Worm (Caenorhabditis elegans) whole organism, L4 larva: ENCODE measurements around the gene nhr-103.

Experiments used
- F44E2.7 ChIP-seq: fragments of 200-800 bp; sonication (Bioruptor generic); IDR thresholded peaks from 2 replicates; pipeline ENCODE4 v2.1.2; 2022; ENCODE audit warnings: missing genetic modification characterization, missing compliant biosample characterization
- T20F7.1 ChIP-seq: fragments of 200-800 bp; sonication (Bioruptor generic); optimal IDR thresholded peaks from 2 replicates; lab custom pipeline; 2018; ENCODE audit warnings: mild to moderate bottlenecking, missing genetic modification characterization, missing compliant biosample characterization
- Y48G9A.11 ChIP-seq: fragments of 200-800 bp; sonication (Bioruptor generic); IDR thresholded peaks from 2 replicates; pipeline ENCODE4 v1.3.6; 2022; ENCODE audit warnings: missing genetic modification reagents, missing genetic modification characterization, missing compliant biosample characterization
- Y5F2A.4 ChIP-seq: fragments of 200-800 bp; sonication (Bioruptor generic); optimal IDR thresholded peaks from 2 replicates; lab custom pipeline; 2018; ENCODE audit warnings: mild to moderate bottlenecking, missing genetic modification characterization, missing compliant biosample characterization
- Y75B8A.6 ChIP-seq: fragments of 200-800 bp; sonication (Bioruptor generic); IDR thresholded peaks from 2 replicates; pipeline ENCODE4 v1.3.6; 2022; ENCODE audit warnings: missing genetic modification reagents, missing genetic modification characterization, missing compliant biosample characterization
- aha-1 ChIP-seq: fragments of 150-350 bp; peaks from one replicate; lab custom pipeline; 2014; ENCODE audit warnings: missing biosample characterization, missing genetic modification characterization
- ama-1 ChIP-seq: fragments of 150-350 bp; optimal IDR thresholded peaks from 2 replicates; lab custom pipeline; 2014; ENCODE audit warnings: inconsistent platforms, mixed read lengths
- arid-1 ChIP-seq: fragments of 200-800 bp; sonication (Bioruptor generic); conservative IDR thresholded peaks from 2 replicates; pipeline ENCODE4 v1.3.6; 2022; ENCODE audit warnings: missing genetic modification reagents, missing genetic modification characterization, missing compliant biosample characterization
- ceh-20 ChIP-seq: fragments of 200-800 bp; sonication (Bioruptor generic); IDR thresholded peaks from 2 replicates; pipeline ENCODE4 v1.3.6; 2022; ENCODE audit warnings: missing genetic modification reagents, missing genetic modification characterization, missing compliant biosample characterization
- ceh-28 ChIP-seq: fragments of 150-350 bp; optimal IDR thresholded peaks from 2 replicates; lab custom pipeline; 2014; ENCODE audit warnings: missing biosample characterization, missing genetic modification reagents, missing genetic modification characterization
- ces-1 ChIP-seq: fragments of 150-350 bp; sonication (generic microtip); optimal IDR thresholded peaks from 4 replicates; lab custom pipeline; 2014; ENCODE audit warnings: missing biosample characterization, missing genetic modification reagents, missing genetic modification characterization
- cey-2 ChIP-seq: sonication (generic microtip); optimal IDR thresholded peaks from 3 replicates; lab custom pipeline; 2017; ENCODE audit warnings: missing genetic modification characterization, mild to moderate bottlenecking, missing compliant biosample characterization, antibody characterized with exemption, borderline replicate concordance; ENCODE audit not compliant: insufficient read depth
- ctbp-1 ChIP-seq: fragments of 200-800 bp; sonication (Bioruptor generic); IDR thresholded peaks from 2 replicates; pipeline ENCODE4 v1.3.6; 2022; ENCODE audit warnings: missing genetic modification reagents, missing genetic modification characterization, missing compliant biosample characterization
- daf-16 ChIP-seq, 3 experiments: sonication (generic microtip); optimal IDR thresholded peaks; 2 replicates each; lab custom pipeline; 2016 to 2017; ENCODE audit warnings: missing genetic modification characterization in 3 of 3, missing genetic modification reagents in 3 of 3, mild to moderate bottlenecking in 2 of 3, missing compliant biosample characterization in 2 of 3, missing biosample characterization in 1 of 3, moderate library complexity in 1 of 3
- dmd-6 ChIP-seq: fragments of 200-800 bp; sonication (Bioruptor generic); IDR thresholded peaks from 2 replicates; pipeline ENCODE4 v1.3.6; 2022; ENCODE audit warnings: missing genetic modification reagents, missing genetic modification characterization, missing compliant biosample characterization
- dpl-1 ChIP-seq: fragments of 150-350 bp; optimal IDR thresholded peaks from 2 replicates; lab custom pipeline; 2014; ENCODE audit warnings: missing biosample characterization, missing genetic modification reagents, missing genetic modification characterization
- dve-1 ChIP-seq: sonication (generic microtip); optimal IDR thresholded peaks from 2 replicates; lab custom pipeline; 2017; ENCODE audit warnings: antibody characterized with exemption, mild to moderate bottlenecking, missing genetic modification characterization, missing compliant biosample characterization; ENCODE audit not compliant: insufficient read depth
- hlh-30 ChIP-seq: sonication (generic microtip); optimal IDR thresholded peaks from 2 replicates; lab custom pipeline; 2017; ENCODE audit warnings: antibody characterized with exemption, mild to moderate bottlenecking, missing genetic modification characterization, missing compliant biosample characterization; ENCODE audit not compliant: insufficient read depth
- lin-1 ChIP-seq: fragments of 200-800 bp; sonication (Bioruptor generic); IDR thresholded peaks from 2 replicates; pipeline ENCODE4 v1.3.6; 2022; ENCODE audit warnings: missing genetic modification reagents, missing genetic modification characterization, missing compliant biosample characterization
- lin-13 ChIP-seq: fragments of 150-350 bp; optimal IDR thresholded peaks from 2 replicates; lab custom pipeline; 2014; ENCODE audit warnings: missing biosample characterization, missing genetic modification reagents, missing genetic modification characterization
- lin-39 ChIP-seq: fragments of 150-350 bp; optimal IDR thresholded peaks from 2 replicates; lab custom pipeline; 2014; ENCODE audit warnings: missing biosample characterization, missing genetic modification reagents, missing genetic modification characterization
- lir-3 ChIP-seq: sonication (generic microtip); optimal IDR thresholded peaks from 2 replicates; lab custom pipeline; 2016; ENCODE audit warnings: mild to moderate bottlenecking, missing genetic modification characterization, missing compliant biosample characterization
- lsy-2 ChIP-seq, 2 experiments: fragments of 150-350 bp in 1 of 2; sonication (generic microtip) in 1 of 2; optimal IDR thresholded peaks; 2 replicates each; lab custom pipeline; 2014 to 2017; ENCODE audit warnings: missing biosample characterization in 2 of 2, missing genetic modification characterization in 2 of 2
- madf-5 ChIP-seq, 2 experiments: fragments of 200-800 bp; sonication (Bioruptor generic); IDR thresholded peaks; 2 replicates each; pipeline ENCODE4 v1.3.6; 2022; ENCODE audit warnings: missing compliant biosample characterization in 2 of 2, missing genetic modification characterization in 2 of 2
- mdl-1 ChIP-seq, 2 experiments: fragments of 150-350 bp in 1 of 2; sonication (generic microtip) in 1 of 2; optimal IDR thresholded peaks; 2 replicates each; lab custom pipeline; 2014 to 2017; ENCODE audit warnings: missing biosample characterization in 2 of 2, missing genetic modification characterization in 2 of 2
- mep-1 ChIP-seq: fragments of 150-350 bp; sonication (generic microtip); optimal IDR thresholded peaks from 3 replicates; lab custom pipeline; 2014; ENCODE audit warnings: missing biosample characterization, missing genetic modification characterization
- nhr-237 ChIP-seq: sonication (generic microtip); optimal IDR thresholded peaks from 2 replicates; lab custom pipeline; 2017; ENCODE audit warnings: missing biosample characterization, missing genetic modification characterization
- nhr-28 ChIP-seq: fragments of 150-350 bp; optimal IDR thresholded peaks from 2 replicates; lab custom pipeline; 2014; ENCODE audit warnings: missing biosample characterization, missing genetic modification characterization
- nhr-76 ChIP-seq: fragments of 150-350 bp; optimal IDR thresholded peaks from 2 replicates; lab custom pipeline; 2014; ENCODE audit warnings: missing biosample characterization, missing genetic modification characterization
- php-3 ChIP-seq: fragments of 200-800 bp; sonication (Bioruptor generic); IDR thresholded peaks from 2 replicates; pipeline ENCODE4 v1.3.6; 2022; ENCODE audit warnings: missing genetic modification reagents, missing genetic modification characterization, missing compliant biosample characterization
- pqm-1 ChIP-seq: sonication (generic microtip); optimal IDR thresholded peaks from 2 replicates; lab custom pipeline; 2017; ENCODE audit warnings: missing biosample characterization, missing genetic modification characterization
- rbr-2 ChIP-seq: sonication (generic microtip); optimal IDR thresholded peaks from 2 replicates; lab custom pipeline; 2016; ENCODE audit warnings: missing genotype, missing genetic modification characterization, missing compliant biosample characterization
- set-16 ChIP-seq: fragments of 200-800 bp; sonication (Bioruptor generic); IDR thresholded peaks from 2 replicates; pipeline ENCODE4 v1.3.6; 2022; ENCODE audit warnings: missing genetic modification reagents, missing genetic modification characterization, missing compliant biosample characterization
- tra-1 ChIP-seq: fragments of 200-800 bp; sonication (Bioruptor generic); IDR thresholded peaks from 2 replicates; pipeline ENCODE4 v1.3.6; 2022; ENCODE audit warnings: missing genetic modification reagents, missing genetic modification characterization, missing compliant biosample characterization
- unc-62 ChIP-seq, 3 experiments: fragments of 150-350 bp in 1 of 3; sonication (generic microtip); optimal IDR thresholded peaks in 2 of 3; peaks in 1 of 3; 1 replicate in 1 of 3; 2 replicates in 2 of 3; lab custom pipeline; 2014 to 2017; ENCODE audit warnings: missing biosample characterization in 3 of 3, missing genetic modification characterization in 3 of 3, missing genetic modification reagents in 3 of 3, missing genotype in 1 of 3
- zfp-3 ChIP-seq: fragments of 200-800 bp; sonication (Bioruptor generic); conservative IDR thresholded peaks from 2 replicates; pipeline ENCODE4 v1.3.6; 2022; ENCODE audit warnings: missing genetic modification reagents, missing genetic modification characterization, missing compliant biosample characterization
- zip-2 ChIP-seq: fragments of 150-350 bp; optimal IDR thresholded peaks from 2 replicates; lab custom pipeline; 2014; ENCODE audit warnings: missing biosample characterization, missing genetic modification characterization

nhr-103 gene

ce11 chrV:2250126-2250590 lies 24.9 kb downstream of the nhr-103 start, which contains the start of gene cyp-33C7 (continued):
- no peak for TF ChIP-seq lin-39 (tag; lab: Kevin White, UChicago)
- peak; percentile 90 for TF ChIP-seq hlh-30
- no peak for TF ChIP-seq zfp-3 (GFP tag; lab: Robert Waterston, UW)
- no peak for TF ChIP-seq madf-5 (GFP tag; IDR thresholded peaks at IDR 0.05; lab: Robert Waterston, UW)
- TF ChIP-seq lir-3 (tag; lab: Kevin White, UChicago): no peak
- TF ChIP-seq tra-1 (GFP tag; lab: Robert Waterston, UW): 0 out of 2 replicates have a peak, but pooled peaks have one; percentile 39
- TF ChIP-seq arid-1: no peak
- TF ChIP-seq Y5F2A.4 (GFP tag; lab: Kevin White, UChicago): no peak
- TF ChIP-seq ctbp-1 (GFP tag; lab: Robert Waterston, UW): no peak
- TF ChIP-seq ama-1: no peak
- TF ChIP-seq lin-13 (GFP tag; lab: Kevin White, UChicago): no peak
- no peak for TF ChIP-seq Y48G9A.11 (GFP tag; lab: Robert Waterston, UW)
- peak in 1 of 2 experiments; percentile 43 for TF ChIP-seq daf-16 (GFP tag; optimal IDR thresholded peaks at IDR 0.05; lab: Kevin White, UChicago)
- peak; percentile 98 for TF ChIP-seq daf-16 (tag; optimal IDR thresholded peaks at IDR 0.05; lab: Kevin White, UChicago)
- peak; percentile 64 for TF ChIP-seq mep-1 (tag; lab: Kevin White, UChicago)
- TF ChIP-seq dmd-6 (GFP tag; lab: Robert Waterston, UW): peak; percentile 85
- TF ChIP-seq F44E2.7: no peak

ce11 chrV:2251774-2252173 lies 26.5 kb downstream of the nhr-103 start:
- peak; percentile 8 for TF ChIP-seq dve-1
- no peak for TF ChIP-seq Y75B8A.6 (GFP tag; lab: Robert Waterston, UW)
- no peak for TF ChIP-seq ceh-28 (tag; lab: Kevin White, UChicago)
- no peak for TF ChIP-seq tra-1 (GFP tag; lab: Robert Waterston, UW)
- no peak for TF ChIP-seq aha-1
- peak; percentile 73 for TF ChIP-seq dmd-6 (GFP tag; lab: Robert Waterston, UW)
- no peak for TF ChIP-seq zip-2 (tag; lab: Kevin White, UChicago)
- TF ChIP-seq rbr-2 (tag; lab: Kevin White, UChicago): no peak
- no peak for TF ChIP-seq ces-1 (GFP tag; lab: Kevin White, UChicago)
- TF ChIP-seq lsy-2 (tag; optimal IDR thresholded peaks at IDR 0.05; lab: Kevin White, UChicago): no peak
- TF ChIP-seq mdl-1 (tag; optimal IDR thresholded peaks at IDR 0.05; lab: Kevin White, UChicago): no peak
- no peak for TF ChIP-seq T20F7.1 (GFP tag; lab: Kevin White, UChicago)
- no peak for TF ChIP-seq dpl-1 (GFP tag; lab: Kevin White, UChicago)
- no peak for TF ChIP-seq daf-16 (GFP tag; optimal IDR thresholded peaks at IDR 0.05; lab: Kevin White, UChicago)
- peak; percentile 19 for TF ChIP-seq daf-16 (tag; optimal IDR thresholded peaks at IDR 0.05; lab: Kevin White, UChicago)
- TF ChIP-seq madf-5 (GFP tag; IDR thresholded peaks at IDR 0.05; lab: Robert Waterston, UW): no peak
- no peak for TF ChIP-seq cey-2
- peak; percentile 7 for TF ChIP-seq pqm-1
- TF ChIP-seq php-3 (GFP tag; lab: Robert Waterston, UW): no peak
- no peak for TF ChIP-seq ceh-20 (GFP tag; lab: Robert Waterston, UW)
- no peak for TF ChIP-seq Y5F2A.4 (GFP tag; lab: Kevin White, UChicago)
- no peak for TF ChIP-seq nhr-76 (tag; lab: Kevin White, UChicago)

- peak in 1 of 2 experiments; percentile 82 for TF ChIP-seq unc-62 (GFP tag; optimal IDR thresholded peaks at IDR 0.05 in 1 of 2; lab: Kevin White, UChicago)
- TF ChIP-seq unc-62 (tag; optimal IDR thresholded peaks at IDR 0.05; lab: Kevin White, UChicago): no peak
- peak; percentile 72 for TF ChIP-seq set-16 (GFP tag; lab: Robert Waterston, UW)
- no peak for TF ChIP-seq nhr-28
- TF ChIP-seq nhr-237 (tag; lab: Kevin White, UChicago): no peak
- no peak for TF ChIP-seq lin-1 (GFP tag; lab: Robert Waterston, UW)
Observed at ce11 chrV:2254553-2255124, 29.4 kb downstream of the nhr-103 start, which contains the start of gene str-253. str-253 (minus strand) TSS chrV:2254603.
